Fruit fly (Drosophila melanogaster) whole organism, adult: ENCODE data around the gene Ccdc114.

Experiments
- CG12768 ChIP-seq: fragments of 200-800 bp; sonication (Bioruptor generic); optimal IDR thresholded peaks from 2 replicates; lab custom pipeline; 2017; ENCODE audit warnings: missing biosample characterization, missing genetic modification characterization, mild to moderate bottlenecking, moderate library complexity, missing genetic modification reagents
- CG7101 ChIP-seq: fragments of 200-800 bp; sonication (Bioruptor generic); optimal IDR thresholded peaks from 2 replicates; lab custom pipeline; 2018; ENCODE audit warnings: missing biosample characterization, mild to moderate bottlenecking, missing genetic modification characterization, moderate library complexity
- Mnt ChIP-seq: fragments of 200-800 bp; sonication (Bioruptor generic); optimal IDR thresholded peaks from 2 replicates; lab custom pipeline; 2016; ENCODE audit warnings: missing biosample characterization, mild to moderate bottlenecking, missing genetic modification characterization
- cnc ChIP-seq, 2 experiments: fragments of >200 bp; optimal IDR thresholded peaks; 2 replicates each; lab custom pipeline; 2017

dm6 chr3R:16649282-16649681 is 24.8 kb upstream of the Ccdc114 start:
- TF ChIP-seq cnc (optimal IDR thresholded peaks at IDR 0.05; lab: Kevin White, UChicago): no peak
- no peak for TF ChIP-seq CG7101 (tag; lab: Kevin White, UChicago)
- TF ChIP-seq Mnt: no peak
- no peak for TF ChIP-seq CG12768
